Fruit fly (Drosophila melanogaster) whole organism, wandering third instar larva: Measurements from ENCODE around the gene CG11342.

ENCODE experiments used
- N ChIP-seq: fragments of >200 bp; optimal IDR thresholded peaks from 2 replicates; lab custom pipeline; 2018; ENCODE audit warnings: missing biosample characterization, missing external identifiers, missing genetic modification characterization
- OdsH ChIP-seq: fragments of 200-800 bp; sonication (Bioruptor generic); optimal IDR thresholded peaks from 2 replicates; lab custom pipeline; 2016; ENCODE audit warnings: missing biosample characterization, mild to moderate bottlenecking, missing genetic modification characterization

DNA sequence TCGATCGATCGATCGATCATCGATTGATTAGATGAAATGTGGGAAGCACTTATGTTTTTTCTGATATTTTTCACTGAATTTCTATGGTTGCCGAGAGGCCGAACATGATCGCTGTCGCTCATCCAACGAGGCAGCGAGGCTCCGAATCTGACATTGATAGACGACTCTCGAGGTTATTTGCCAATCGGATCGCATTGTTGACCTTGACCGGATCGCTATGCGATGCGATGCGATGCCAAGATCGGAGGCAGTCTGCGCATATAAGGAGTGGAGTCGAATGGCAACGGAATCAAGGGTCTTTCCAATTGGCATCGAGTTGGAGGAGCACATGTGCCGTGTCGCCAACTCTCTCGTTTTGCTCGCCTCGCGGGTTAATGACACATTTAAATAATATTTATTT lies 27.0 kb downstream of the CG11342 start:
- TF ChIP-seq N (GFP tag; lab: Kevin White, UChicago) (no peak), OdsH (GFP tag; lab: Kevin White, UChicago) (no peak)
